Fruit fly (Drosophila melanogaster) Kc167 (cell line): ENCODE measurements around the gene Snoo.

Source experiments
- Myc ChIP-seq: fragments of >200 bp; optimal IDR thresholded peaks from 2 replicates; lab custom pipeline; 2017; ENCODE audit warnings: missing external identifiers
- ttk ChIP-seq: sonication (Bioruptor generic); optimal IDR thresholded peaks from 2 replicates; lab custom pipeline; 2017; ENCODE audit warnings: missing external identifiers

dm6 chr2L:7880458-7880857 is 103.5 kb downstream of the Snoo start:
- TF ChIP-seq Myc (lab: Kevin White, UChicago) (no peak), ttk (no peak)
